Worm (Caenorhabditis elegans): Measurements from ENCODE around the gene C46F11.4.

C46F11.4 gene

ce11 chrIII:3664224-3664623 is at the start of gene C46F11.4:
Gene C46F11.4 (minus strand): TSS chrIII:3664304.
- TF ChIP-seq ces-1 (GFP tag; optimal IDR thresholded peaks at IDR 0.05) (no peak), nhr-48 (tag; optimal IDR thresholded peaks at IDR 0.05) (no peak), F26F4.8 (GFP tag; conservative IDR thresholded peaks at IDR 0.05) (no peak), lin-1 (GFP tag; IDR thresholded peaks at IDR 0.05) (no peak), aha-1 (tag) (peak; percentile 49), dve-1 (tag; optimal IDR thresholded peaks at IDR 0.05; ENCODE audit: insufficient read depth) (peak; percentile 40), fkh-10 (GFP tag; optimal IDR thresholded peaks at IDR 0.05) (no peak), tag-97 (GFP tag; IDR thresholded peaks at IDR 0.05) (no peak), spr-1 (tag; optimal IDR thresholded peaks at IDR 0.05) (no peak), daf-19 (GFP tag; conservative IDR thresholded peaks at IDR 0.05) (0 out of 2 replicates have a peak, but pooled peaks have one; percentile 71), arid-1 (GFP tag; conservative IDR thresholded peaks at IDR 0.05) (peak; percentile 36; the same call in 1 of the 2 replicates), mxl-2 (GFP tag; conservative IDR thresholded peaks at IDR 0.05) (no peak), pha-4 (GFP tag; IDR thresholded peaks at IDR 0.05) (no peak), pha-4 (tag; optimal IDR thresholded peaks at IDR 0.05) (no peak), ZK546.5 (tag; optimal IDR thresholded peaks at IDR 0.05) (no peak), hlh-11 (tag; optimal IDR thresholded peaks at IDR 0.05) (no peak), R02D3.7 (tag; optimal IDR thresholded peaks at IDR 0.05) (no peak), lin-13 (GFP tag; optimal IDR thresholded peaks at IDR 0.05) (peak; percentile 45), daf-8 (GFP tag; IDR thresholded peaks at IDR 0.05) (no peak), mes-2 (tag; optimal IDR thresholded peaks at IDR 0.05; ENCODE audit: poor library complexity, severe bottlenecking) (peak; percentile 87), unc-130 (GFP tag; optimal IDR thresholded peaks at IDR 0.05) (peak; percentile 14), mdl-1 (tag; optimal IDR thresholded peaks at IDR 0.05) (no peak), nhr-11 (tag; optimal IDR thresholded peaks at IDR 0.05) (no peak), lim-7 (GFP tag; IDR thresholded peaks at IDR 0.05) (no peak), lsy-2 (tag; optimal IDR thresholded peaks at IDR 0.05) (peak; percentile 5 to 67), dpl-1 (GFP tag; optimal IDR thresholded peaks at IDR 0.05) (peak; percentile 43), hlh-30 (tag; optimal IDR thresholded peaks at IDR 0.05; ENCODE audit: insufficient read depth) (peak; percentile 67), nhr-28 (tag; optimal IDR thresholded peaks at IDR 0.05) (peak; percentile 92), skn-1 (tag; optimal IDR thresholded peaks at IDR 0.05) (no peak), nhr-6 (tag; optimal IDR thresholded peaks at IDR 0.05) (peak; percentile 15), mep-1 (tag; optimal IDR thresholded peaks at IDR 0.05) (peak; percentile 66), lin-38 (GFP tag; IDR thresholded peaks at IDR 0.05) (peak; percentile 48), hmg-1.1 (GFP tag; IDR thresholded peaks at IDR 0.05) (peak; percentile 50; the same call in 1 of the 2 replicates), ceh-44 (GFP tag; IDR thresholded peaks at IDR 0.05) (no peak), nhr-102 (tag; optimal IDR thresholded peaks at IDR 0.05) (no peak), dmd-6 (GFP tag; IDR thresholded peaks at IDR 0.05) (no peak), dmd-9 (GFP tag; IDR thresholded peaks at IDR 0.05) (no peak), tra-1 (GFP tag; IDR thresholded peaks at IDR 0.05) (no peak), duxl-1 (tag; optimal IDR thresholded peaks at IDR 0.05; ENCODE audit: poor library complexity) (peak; percentile 62), spr-3 (GFP tag; optimal IDR thresholded peaks at IDR 0.05) (no peak), zag-1 (tag; optimal IDR thresholded peaks at IDR 0.05) (no peak), snpc-4 (tag; optimal IDR thresholded peaks at IDR 0.05) (no peak)

ce11 chrIII:3713163-3713562 is 49.1 kb upstream of the C46F11.4 start, which contains the start of gene nrde-1:
Gene nrde-1 (plus strand): TSS chrIII:3713463.
- TF ChIP-seq unc-130 (GFP tag; optimal IDR thresholded peaks at IDR 0.05) (no peak), mxl-2 (GFP tag; conservative IDR thresholded peaks at IDR 0.05) (no peak), zfp-2 (tag; optimal IDR thresholded peaks at IDR 0.05) (no peak), Y48G9A.11 (GFP tag; IDR thresholded peaks at IDR 0.05) (no peak), T26A8.4 (GFP tag; IDR thresholded peaks at IDR 0.05) (no peak), php-3 (GFP tag; IDR thresholded peaks at IDR 0.05) (no peak), pha-4 (GFP tag; IDR thresholded peaks at IDR 0.05) (no peak), pha-4 (tag; optimal IDR thresholded peaks at IDR 0.05) (no peak), lir-3 (tag; optimal IDR thresholded peaks at IDR 0.05) (no peak), tra-1 (GFP tag; IDR thresholded peaks at IDR 0.05) (no peak), hlh-30 (tag; optimal IDR thresholded peaks at IDR 0.05; ENCODE audit: insufficient read depth) (no peak), hlh-11 (tag; optimal IDR thresholded peaks at IDR 0.05) (no peak), madf-5 (GFP tag; IDR thresholded peaks at IDR 0.05) (no peak), mxl-3 (GFP tag; optimal IDR thresholded peaks at IDR 0.05) (no peak), dmd-8 (GFP tag; IDR thresholded peaks at IDR 0.05) (no peak), R02D3.7 (tag; optimal IDR thresholded peaks at IDR 0.05) (no peak), daf-8 (GFP tag; IDR thresholded peaks at IDR 0.05) (no peak), ztf-7 (tag; optimal IDR thresholded peaks at IDR 0.05) (no peak), fos-1 (tag; optimal IDR thresholded peaks at IDR 0.05) (no peak)
